Fruit fly (Drosophila melanogaster) whole organism, embryonic: ENCODE measurements around the gene holn1.

Experiments used
- Atf3 ChIP-seq: fragments of 200-800 bp; sonication (Bioruptor generic); optimal IDR thresholded peaks from 3 replicates; lab custom pipeline; 2016; ENCODE audit warnings: missing biosample characterization, missing genetic modification characterization
- CG10462 ChIP-seq: fragments of 200-800 bp; sonication (Bioruptor generic); optimal IDR thresholded peaks from 2 replicates; lab custom pipeline; 2016; ENCODE audit warnings: missing biosample characterization, missing genetic modification characterization
- CG11247 ChIP-seq: fragments of 200-800 bp; sonication (Bioruptor generic); IDR thresholded peaks from 2 replicates; pipeline ENCODE4 v1.3.6; 2022; ENCODE audit warnings: missing biosample characterization, missing genetic modification characterization
- CG11695 ChIP-seq: fragments of 200-800 bp; sonication (Bioruptor generic); IDR thresholded peaks from 3 replicates; pipeline ENCODE4 v1.3.6; 2022; ENCODE audit warnings: missing biosample characterization, missing genetic modification characterization
- CG14050 ChIP-seq: fragments of 200-800 bp; sonication (Bioruptor generic); IDR thresholded peaks from 3 replicates; pipeline ENCODE4 v1.3.6; 2022; ENCODE audit warnings: missing biosample characterization, missing genetic modification characterization
- CG14441 ChIP-seq: fragments of 200-800 bp; sonication (Bioruptor generic); IDR thresholded peaks from 2 replicates; pipeline ENCODE4 v1.3.6; 2022; ENCODE audit warnings: missing biosample characterization, missing genetic modification characterization
- CG14965 ChIP-seq: fragments of 200-800 bp; sonication (Bioruptor generic); optimal IDR thresholded peaks from 2 replicates; lab custom pipeline; 2016; ENCODE audit warnings: missing biosample characterization, missing genetic modification characterization, borderline replicate concordance
- CG15479 ChIP-seq: fragments of 200-800 bp; sonication (Bioruptor generic); optimal IDR thresholded peaks from 3 replicates; lab custom pipeline; 2019; ENCODE audit warnings: missing biosample characterization, mild to moderate bottlenecking, missing genetic modification characterization, moderate library complexity
- CG17912 ChIP-seq: fragments of 200-800 bp; sonication (Bioruptor generic); optimal IDR thresholded peaks from 2 replicates; lab custom pipeline; 2018; ENCODE audit warnings: missing biosample characterization, mild to moderate bottlenecking, missing genetic modification characterization
- CG18619 ChIP-seq: fragments of 200-800 bp; sonication (Bioruptor generic); optimal IDR thresholded peaks from 3 replicates; lab custom pipeline; 2017; ENCODE audit warnings: missing biosample characterization, mild to moderate bottlenecking, missing genetic modification characterization
- CG2712 ChIP-seq: fragments of 200-800 bp; optimal IDR thresholded peaks from 3 replicates; lab custom pipeline; 2019; ENCODE audit warnings: missing biosample characterization, mild to moderate bottlenecking, missing genetic modification characterization, moderate library complexity
- CG31224 ChIP-seq: fragments of 200-800 bp; sonication (Bioruptor generic); IDR thresholded peaks from 2 replicates; pipeline ENCODE4 v1.3.6; 2022; ENCODE audit warnings: missing biosample characterization, missing genetic modification characterization
- CG32767 ChIP-seq: fragments of 200-800 bp; sonication (Bioruptor generic); IDR thresholded peaks from 2 replicates; pipeline ENCODE4 v1.3.6; 2022; ENCODE audit warnings: missing biosample characterization, missing genetic modification characterization
- CG42726 ChIP-seq: fragments of 200-800 bp; sonication (Bioruptor generic); IDR thresholded peaks from 2 replicates; pipeline ENCODE4 v1.3.6; 2022; ENCODE audit warnings: missing biosample characterization, missing genetic modification characterization; ENCODE audit not compliant: partially characterized antibody
- CG5180 ChIP-seq: fragments of 200-800 bp; sonication (Bioruptor generic); optimal IDR thresholded peaks from 3 replicates; lab custom pipeline; 2017; ENCODE audit warnings: missing biosample characterization, missing genetic modification characterization, mild to moderate bottlenecking, moderate library complexity, missing genetic modification reagents
- CG5953 ChIP-seq: fragments of 200-800 bp; sonication (Bioruptor generic); IDR thresholded peaks from 2 replicates; pipeline ENCODE4 v1.3.6; 2022; ENCODE audit warnings: missing biosample characterization, missing genetic modification characterization
- CG6272 ChIP-seq: fragments of 200-800 bp; sonication (Bioruptor generic); IDR thresholded peaks from 2 replicates; pipeline ENCODE4 v1.3.6; 2022; ENCODE audit warnings: missing biosample characterization, missing genetic modification characterization
- CG7928 ChIP-seq: fragments of 200-800 bp; sonication (Bioruptor generic); optimal IDR thresholded peaks from 2 replicates; lab custom pipeline; 2017; ENCODE audit warnings: missing biosample characterization, mild to moderate bottlenecking, missing genetic modification characterization
- CG9437 ChIP-seq: fragments of 200-800 bp; sonication (Bioruptor generic); optimal IDR thresholded peaks from 2 replicates; lab custom pipeline; 2018; ENCODE audit warnings: missing biosample characterization, mild to moderate bottlenecking, missing genetic modification characterization
- CTCF ChIP-seq: fragments of 200-800 bp; sonication (Bioruptor generic); optimal IDR thresholded peaks from 2 replicates; lab custom pipeline; 2017; ENCODE audit warnings: missing biosample characterization, mild to moderate bottlenecking, missing genetic modification characterization, moderate library complexity
- Eip74EF ChIP-seq, 2 experiments: fragments of 200-800 bp in 1 of 2; fragments of >200 bp in 1 of 2; sonication (Bioruptor generic) in 1 of 2; optimal IDR thresholded peaks; 2 replicates each; lab custom pipeline; 2017 to 2019; ENCODE audit warnings: missing biosample characterization in 2 of 2, missing genetic modification characterization in 2 of 2, mild to moderate bottlenecking in 1 of 2, moderate library complexity in 1 of 2
- Elba2 ChIP-seq: fragments of 200-800 bp; sonication (Bioruptor generic); optimal IDR thresholded peaks from 3 replicates; lab custom pipeline; 2016; ENCODE audit warnings: missing biosample characterization, missing genetic modification characterization
- Fer2 ChIP-seq: fragments of 200-800 bp; sonication (Bioruptor generic); optimal IDR thresholded peaks from 2 replicates; lab custom pipeline; 2018; ENCODE audit warnings: missing biosample characterization, mild to moderate bottlenecking, missing genetic modification characterization, moderate library complexity
- Hey ChIP-seq: fragments of 200-800 bp; sonication (Bioruptor generic); optimal IDR thresholded peaks from 3 replicates; lab custom pipeline; 2018; ENCODE audit warnings: missing biosample characterization, mild to moderate bottlenecking, missing genetic modification characterization
- Jarid2 ChIP-seq: fragments of 200-800 bp; sonication (Bioruptor generic); optimal IDR thresholded peaks from 3 replicates; lab custom pipeline; 2017; ENCODE audit warnings: mild to moderate bottlenecking, missing biosample characterization, missing genetic modification reagents, missing genetic modification characterization
- Lim3 ChIP-seq: fragments of 200-800 bp; sonication (Bioruptor generic); IDR thresholded peaks from 2 replicates; pipeline ENCODE4 v1.3.6; 2022; ENCODE audit warnings: missing biosample characterization, missing genetic modification characterization
- Lpt ChIP-seq: fragments of >200 bp; optimal IDR thresholded peaks from 2 replicates; lab custom pipeline; 2018; ENCODE audit warnings: missing biosample characterization, missing genetic modification characterization
- Rfx ChIP-seq: fragments of 200-800 bp; sonication (Bioruptor generic); IDR thresholded peaks from 2 replicates; pipeline ENCODE4 v1.3.6; 2022; ENCODE audit warnings: missing biosample characterization, missing genetic modification characterization
- Sry-β ChIP-seq: fragments of 200-800 bp; sonication (Bioruptor generic); optimal IDR thresholded peaks from 2 replicates; lab custom pipeline; 2018; ENCODE audit warnings: missing biosample characterization, mild to moderate bottlenecking, missing genetic modification characterization, moderate library complexity
- Trl ChIP-seq, 3 experiments: fragments of >200 bp in 2 of 3; fragments of 200-800 bp in 1 of 3; sonication (Bioruptor generic) in 1 of 3; optimal IDR thresholded peaks; 2 replicates in 1 of 3; 3 replicates in 2 of 3; lab custom pipeline; 2016 to 2017; ENCODE audit warnings: missing biosample characterization in 1 of 3, missing genetic modification characterization in 1 of 3
- cad ChIP-seq: fragments of >200 bp; optimal IDR thresholded peaks from 2 replicates; lab custom pipeline; 2017; ENCODE audit warnings: missing biosample characterization, missing genetic modification characterization
- chinmo ChIP-seq: fragments of 200-800 bp; sonication (Bioruptor generic); IDR thresholded peaks from 4 replicates; pipeline ENCODE4 v1.3.6; 2022; ENCODE audit warnings: missing biosample characterization, missing genetic modification characterization; ENCODE audit not compliant: partially characterized antibody
- dpn ChIP-seq, 2 experiments: fragments of 200-800 bp; sonication (Bioruptor generic); optimal IDR thresholded peaks; 3 replicates each; lab custom pipeline; 2016; ENCODE audit warnings: missing biosample characterization in 2 of 2, missing genetic modification characterization in 2 of 2
- dysf ChIP-seq: fragments of 200-800 bp; sonication (Bioruptor generic); IDR thresholded peaks from 3 replicates; pipeline ENCODE4 v1.3.6; 2022; ENCODE audit warnings: missing biosample characterization, missing genetic modification characterization
- emc ChIP-seq: fragments of 200-800 bp; sonication (Bioruptor generic); optimal IDR thresholded peaks from 2 replicates; lab custom pipeline; 2016; ENCODE audit warnings: missing biosample characterization, missing genetic modification characterization
- eve ChIP-seq, 2 experiments: fragments of >200 bp; optimal IDR thresholded peaks; 2 replicates each; lab custom pipeline; 2017; ENCODE audit warnings: missing biosample characterization in 2 of 2, missing genetic modification characterization in 2 of 2
- ftz-f1 ChIP-seq: fragments of 200-800 bp; sonication (Bioruptor generic); optimal IDR thresholded peaks from 2 replicates; lab custom pipeline; 2016; ENCODE audit warnings: missing biosample characterization, missing genetic modification characterization
- grau ChIP-seq: fragments of 200-800 bp; optimal IDR thresholded peaks from 3 replicates; lab custom pipeline; 2019; ENCODE audit warnings: missing biosample characterization, mild to moderate bottlenecking, missing genetic modification characterization, moderate library complexity
- hb ChIP-seq: fragments of 200-800 bp; sonication (Bioruptor generic); IDR thresholded peaks from 3 replicates; pipeline ENCODE4 v1.3.6; 2022; ENCODE audit warnings: missing biosample characterization, missing genetic modification characterization; ENCODE audit not compliant: partially characterized antibody
- jumu ChIP-seq: fragments of 200-800 bp; sonication (Bioruptor generic); optimal IDR thresholded peaks from 3 replicates; lab custom pipeline; 2016; ENCODE audit warnings: missing biosample characterization, missing genetic modification characterization
- kay ChIP-seq: fragments of 200-800 bp; sonication (Bioruptor generic); optimal IDR thresholded peaks from 2 replicates; lab custom pipeline; 2016; ENCODE audit warnings: missing biosample characterization, missing genetic modification characterization
- nmo ChIP-seq: fragments of 200-800 bp; sonication (Bioruptor generic); optimal IDR thresholded peaks from 2 replicates; lab custom pipeline; 2018; ENCODE audit warnings: missing biosample characterization, mild to moderate bottlenecking, missing genetic modification characterization, moderate library complexity
- odd ChIP-seq: fragments of 200-800 bp; sonication (Bioruptor generic); optimal IDR thresholded peaks from 2 replicates; lab custom pipeline; 2017; ENCODE audit warnings: missing biosample characterization, mild to moderate bottlenecking, missing genetic modification characterization
- pb ChIP-seq: fragments of 200-800 bp; sonication (Bioruptor generic); optimal IDR thresholded peaks from 3 replicates; lab custom pipeline; 2016; ENCODE audit warnings: missing biosample characterization, missing genetic modification characterization
- peb ChIP-seq: fragments of 200-800 bp; sonication (Bioruptor generic); IDR thresholded peaks from 2 replicates; pipeline ENCODE4 v1.3.6; 2022; ENCODE audit warnings: missing biosample characterization, missing genetic modification characterization
- pnt ChIP-seq: fragments of 200-800 bp; sonication (Bioruptor generic); optimal IDR thresholded peaks from 3 replicates; lab custom pipeline; 2016; ENCODE audit warnings: missing biosample characterization, missing genetic modification characterization
- pros ChIP-seq: fragments of 200-800 bp; sonication (Bioruptor generic); optimal IDR thresholded peaks from 3 replicates; lab custom pipeline; 2019; ENCODE audit warnings: missing biosample characterization, mild to moderate bottlenecking, missing genetic modification characterization, moderate library complexity
- sim ChIP-seq: fragments of 200-800 bp; sonication (Bioruptor generic); IDR thresholded peaks from 2 replicates; pipeline ENCODE4 v1.3.6; 2022; ENCODE audit warnings: missing biosample characterization, missing genetic modification characterization
- sna ChIP-seq: fragments of 200-800 bp; sonication (Bioruptor generic); IDR thresholded peaks from 2 replicates; pipeline ENCODE4 v1.3.6; 2022; ENCODE audit warnings: missing biosample characterization, missing genetic modification characterization; ENCODE audit not compliant: partially characterized antibody
- trem ChIP-seq: fragments of 200-800 bp; optimal IDR thresholded peaks from 3 replicates; lab custom pipeline; 2019; ENCODE audit warnings: missing biosample characterization, mild to moderate bottlenecking, missing genetic modification characterization, moderate library complexity
- usp ChIP-seq: fragments of >200 bp; optimal IDR thresholded peaks from 2 replicates; lab custom pipeline; 2017; ENCODE audit warnings: missing biosample characterization, missing genetic modification characterization
- wek ChIP-seq: fragments of 200-800 bp; sonication (Bioruptor generic); optimal IDR thresholded peaks from 3 replicates; lab custom pipeline; 2018; ENCODE audit warnings: missing biosample characterization, mild to moderate bottlenecking, missing genetic modification characterization, moderate library complexity

Gene holn1

DNA sequence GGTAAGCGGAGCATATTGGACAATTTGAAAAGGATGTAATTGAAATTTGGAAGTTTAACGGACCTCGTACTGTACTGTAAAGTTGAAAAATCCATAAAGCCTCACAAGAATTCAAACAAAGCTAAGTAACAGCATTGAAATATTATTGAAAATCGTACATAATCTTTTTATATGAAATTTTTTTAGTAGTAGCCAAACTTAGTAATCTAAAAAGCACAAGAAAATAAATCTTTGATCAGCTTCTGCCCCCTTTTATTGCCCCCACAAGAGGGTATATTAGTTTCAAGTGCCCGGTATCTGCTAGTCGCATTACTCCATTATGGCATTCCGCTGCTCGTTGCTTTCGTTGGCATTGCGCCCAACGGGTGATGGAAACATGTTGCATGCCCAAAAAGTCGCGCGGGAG is 31.1 kb downstream of the holn1 start (continued):
- TF ChIP-seq pnt (GFP tag; lab: Kevin White, UChicago) (peak; percentile 35), sna (GFP tag; lab: Robert Waterston, UW) (no peak), CG7928 (GFP tag; lab: Kevin White, UChicago) (no peak), CG31224 (GFP tag; lab: Robert Waterston, UW) (no peak), CG14965 (peak; percentile 29), kay (GFP tag; lab: Kevin White, UChicago) (peak; percentile 45), CG15479 (GFP tag; lab: Kevin White, UChicago) (no peak), CG32767 (0 out of 2 replicates have a peak, but pooled peaks have one; percentile 27), dysf (GFP tag; lab: Robert Waterston, UW) (peak; percentile 76), peb (no peak), pros (GFP tag; lab: Kevin White, UChicago) (no peak), CG14441 (GFP tag; lab: Robert Waterston, UW) (no peak), Atf3 (GFP tag; lab: Kevin White, UChicago) (peak; percentile 34), pb (GFP tag; lab: Kevin White, UChicago) (peak; percentile 1), Lpt (GFP tag; lab: Kevin White, UChicago) (no peak), Lim3 (GFP tag; lab: Robert Waterston, UW) (no peak), sim (peak; percentile 31; the same call in 1 of the 2 replicates), trem (tag; lab: Kevin White, UChicago) (peak; percentile 37), eve (GFP tag; optimal IDR thresholded peaks at IDR 0.05; lab: Kevin White, UChicago) (peak in 1 of 2 experiments; percentile 87), chinmo (no peak), CG11247 (GFP tag; lab: Robert Waterston, UW) (no peak), CTCF (GFP tag; lab: Kevin White, UChicago) (peak; percentile 17), Hey (tag; lab: Kevin White, UChicago) (no peak), jumu (peak; percentile 53), CG10462 (GFP tag; lab: Kevin White, UChicago) (peak; percentile 15), ftz-f1 (GFP tag; lab: Kevin White, UChicago) (no peak), CG6272 (no peak), CG14050 (no peak)

DNA sequence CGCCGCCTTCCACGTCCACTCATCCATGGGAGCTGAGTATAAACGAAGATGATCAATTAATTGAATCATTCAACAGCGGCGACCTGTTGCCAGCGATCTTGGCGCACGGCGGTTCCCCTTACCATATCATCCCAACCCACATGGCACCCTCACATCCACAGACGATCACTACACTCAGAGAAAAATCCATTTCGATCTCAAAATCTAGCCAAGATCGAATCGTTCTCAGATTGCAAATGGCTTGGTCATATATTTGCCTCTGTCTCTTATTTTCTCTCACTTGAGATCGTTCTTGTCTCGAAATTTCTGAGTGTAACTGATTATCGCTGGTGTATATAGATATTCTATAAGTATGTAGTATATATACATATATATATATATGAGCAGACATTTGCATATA is 32.6 kb downstream of the holn1 start:
- peak; percentile 28 for TF ChIP-seq CG5180 (GFP tag; lab: Kevin White, UChicago)
- TF ChIP-seq usp = no peak
- peak; percentile 41; the same call in 1 of the 3 replicates for TF ChIP-seq CG11695 (GFP tag; lab: Robert Waterston, UW)
- no peak for TF ChIP-seq CG42726 (GFP tag; lab: Robert Waterston, UW)
- no peak for TF ChIP-seq Trl (optimal IDR thresholded peaks at IDR 0.05; lab: Kevin White, UChicago)
- peak; percentile 38 for TF ChIP-seq Trl (GFP tag; optimal IDR thresholded peaks at IDR 0.05; lab: Kevin White, UChicago)
- no peak for TF ChIP-seq CG5953 (GFP tag; lab: Robert Waterston, UW)
- no peak for TF ChIP-seq CG9437 (GFP tag; lab: Kevin White, UChicago)
- peak; percentile 70 for TF ChIP-seq CG2712 (tag; lab: Kevin White, UChicago)
- TF ChIP-seq odd = peak; percentile 11
- peak; percentile 86 for TF ChIP-seq Rfx (GFP tag; lab: Robert Waterston, UW)
- no peak for TF ChIP-seq CG15479 (GFP tag; lab: Kevin White, UChicago)
- TF ChIP-seq wek (GFP tag; lab: Kevin White, UChicago) = no peak
- TF ChIP-seq hb (GFP tag; lab: Robert Waterston, UW) = no peak
- no peak for TF ChIP-seq Sry-β (GFP tag; lab: Kevin White, UChicago)
- no peak for TF ChIP-seq CG17912
- peak; percentile 61 for TF ChIP-seq grau (tag; lab: Kevin White, UChicago)
- TF ChIP-seq Fer2 = peak; percentile 25
- TF ChIP-seq CG18619 (GFP tag; lab: Kevin White, UChicago) = peak; percentile 38
- TF ChIP-seq Jarid2 (GFP tag; lab: Kevin White, UChicago) = no peak
- TF ChIP-seq Eip74EF (GFP tag; optimal IDR thresholded peaks at IDR 0.05; lab: Kevin White, UChicago) = peak in 1 of 2 experiments; percentile 3
- TF ChIP-seq trem (tag; lab: Kevin White, UChicago) = peak; percentile 16
- peak; percentile 18 to 71 for TF ChIP-seq dpn (GFP tag; optimal IDR thresholded peaks at IDR 0.05; lab: Kevin White, UChicago)
- peak; percentile 52 for TF ChIP-seq nmo
- no peak for TF ChIP-seq Elba2
- no peak for TF ChIP-seq emc (GFP tag; lab: Kevin White, UChicago)
- TF ChIP-seq cad (GFP tag; lab: Kevin White, UChicago) = no peak
